Worm (Caenorhabditis elegans) whole organism, L4 larva: Measurements from ENCODE around the gene clec-2.

Experiments used
- F26F4.8 ChIP-seq: fragments of 200-800 bp; sonication (Bioruptor generic); conservative IDR thresholded peaks from 2 replicates; pipeline ENCODE4 v1.3.6; 2022; ENCODE audit warnings: missing genetic modification characterization, missing compliant biosample characterization
- F49E8.2 ChIP-seq: sonication (generic microtip); optimal IDR thresholded peaks from 2 replicates; lab custom pipeline; 2016; ENCODE audit warnings: missing compliant biosample characterization, mild to moderate bottlenecking, missing genetic modification characterization, borderline replicate concordance
- R02D3.7 ChIP-seq: fragments of 150-350 bp; sonication (generic microtip); optimal IDR thresholded peaks from 3 replicates; lab custom pipeline; 2014; ENCODE audit warnings: missing biosample characterization, missing genetic modification characterization
- Y48G9A.11 ChIP-seq: fragments of 200-800 bp; sonication (Bioruptor generic); IDR thresholded peaks from 2 replicates; pipeline ENCODE4 v1.3.6; 2022; ENCODE audit warnings: missing genetic modification reagents, missing genetic modification characterization, missing compliant biosample characterization
- Y5F2A.4 ChIP-seq: fragments of 200-800 bp; sonication (Bioruptor generic); optimal IDR thresholded peaks from 2 replicates; lab custom pipeline; 2018; ENCODE audit warnings: mild to moderate bottlenecking, missing genetic modification characterization, missing compliant biosample characterization
- Y75B8A.6 ChIP-seq: fragments of 200-800 bp; sonication (Bioruptor generic); IDR thresholded peaks from 2 replicates; pipeline ENCODE4 v1.3.6; 2022; ENCODE audit warnings: missing genetic modification reagents, missing genetic modification characterization, missing compliant biosample characterization
- ZK337.2 ChIP-seq: fragments of 200-800 bp; sonication (Bioruptor generic); IDR thresholded peaks from 2 replicates; pipeline ENCODE4 v1.3.6; 2022; ENCODE audit warnings: missing genetic modification reagents, missing genetic modification characterization, missing compliant biosample characterization
- aha-1 ChIP-seq: fragments of 150-350 bp; peaks from one replicate; lab custom pipeline; 2014; ENCODE audit warnings: missing biosample characterization, missing genetic modification characterization
- aly-2 ChIP-seq: sonication (generic microtip); optimal IDR thresholded peaks from 2 replicates; lab custom pipeline; 2018; ENCODE audit warnings: missing biosample characterization, missing genetic modification characterization
- ama-1 ChIP-seq: fragments of 150-350 bp; optimal IDR thresholded peaks from 2 replicates; lab custom pipeline; 2014; ENCODE audit warnings: inconsistent platforms, mixed read lengths
- attf-4 ChIP-seq: sonication (generic microtip); optimal IDR thresholded peaks from 3 replicates; lab custom pipeline; 2017; ENCODE audit warnings: missing biosample characterization, missing genetic modification characterization
- ceh-62 ChIP-seq: sonication (generic microtip); optimal IDR thresholded peaks from 2 replicates; lab custom pipeline; 2017; ENCODE audit warnings: missing biosample characterization, missing genetic modification characterization
- ceh-82 ChIP-seq: sonication (generic microtip); optimal IDR thresholded peaks from 2 replicates; lab custom pipeline; 2017; ENCODE audit warnings: missing biosample characterization, missing genetic modification characterization
- ces-1 ChIP-seq: fragments of 150-350 bp; sonication (generic microtip); optimal IDR thresholded peaks from 4 replicates; lab custom pipeline; 2014; ENCODE audit warnings: missing biosample characterization, missing genetic modification reagents, missing genetic modification characterization
- cey-2 ChIP-seq: sonication (generic microtip); optimal IDR thresholded peaks from 3 replicates; lab custom pipeline; 2017; ENCODE audit warnings: missing genetic modification characterization, mild to moderate bottlenecking, missing compliant biosample characterization, antibody characterized with exemption, borderline replicate concordance; ENCODE audit not compliant: insufficient read depth
- ctbp-1 ChIP-seq: fragments of 200-800 bp; sonication (Bioruptor generic); IDR thresholded peaks from 2 replicates; pipeline ENCODE4 v1.3.6; 2022; ENCODE audit warnings: missing genetic modification reagents, missing genetic modification characterization, missing compliant biosample characterization
- daf-12 ChIP-seq: fragments of 150-350 bp; optimal IDR thresholded peaks from 2 replicates; lab custom pipeline; 2014; ENCODE audit warnings: missing biosample characterization, missing genetic modification reagents, missing genetic modification characterization
- dmd-6 ChIP-seq: fragments of 200-800 bp; sonication (Bioruptor generic); IDR thresholded peaks from 2 replicates; pipeline ENCODE4 v1.3.6; 2022; ENCODE audit warnings: missing genetic modification reagents, missing genetic modification characterization, missing compliant biosample characterization
- dve-1 ChIP-seq: sonication (generic microtip); optimal IDR thresholded peaks from 2 replicates; lab custom pipeline; 2017; ENCODE audit warnings: antibody characterized with exemption, mild to moderate bottlenecking, missing genetic modification characterization, missing compliant biosample characterization; ENCODE audit not compliant: insufficient read depth
- egl-43 ChIP-seq: fragments of 200-800 bp; sonication (Bioruptor generic); IDR thresholded peaks from 2 replicates; pipeline ENCODE4 v1.3.6; 2022; ENCODE audit warnings: missing genetic modification reagents, missing genetic modification characterization, missing compliant biosample characterization
- fos-1 ChIP-seq: fragments of 150-350 bp; optimal IDR thresholded peaks from 2 replicates; lab custom pipeline; 2014; ENCODE audit warnings: missing biosample characterization, missing genetic modification characterization
- gei-8 ChIP-seq: fragments of 200-800 bp; sonication (Bioruptor generic); optimal IDR thresholded peaks from 2 replicates; lab custom pipeline; 2018; ENCODE audit warnings: mild to moderate bottlenecking, missing genetic modification characterization, missing compliant biosample characterization
- hif-1 ChIP-seq, 2 experiments: sonication (generic microtip); optimal IDR thresholded peaks; 2 replicates each; lab custom pipeline; 2016 to 2017; ENCODE audit warnings: missing compliant biosample characterization in 2 of 2, missing genetic modification characterization in 2 of 2, missing genetic modification reagents in 2 of 2, missing genotype in 2 of 2, mild to moderate bottlenecking in 1 of 2
- jun-1 ChIP-seq: fragments of 150-350 bp; optimal IDR thresholded peaks from 2 replicates; lab custom pipeline; 2014; ENCODE audit warnings: missing biosample characterization, missing genetic modification reagents, missing genetic modification characterization
- lim-7 ChIP-seq: fragments of 200-800 bp; sonication (Bioruptor generic); IDR thresholded peaks from 2 replicates; pipeline ENCODE4 v1.3.6; 2022; ENCODE audit warnings: missing genetic modification characterization, missing compliant biosample characterization
- lin-1 ChIP-seq: fragments of 200-800 bp; sonication (Bioruptor generic); IDR thresholded peaks from 2 replicates; pipeline ENCODE4 v1.3.6; 2022; ENCODE audit warnings: missing genetic modification reagents, missing genetic modification characterization, missing compliant biosample characterization
- lin-38 ChIP-seq: fragments of 200-800 bp; sonication (Bioruptor generic); IDR thresholded peaks from 2 replicates; pipeline ENCODE4 v1.3.6; 2022; ENCODE audit warnings: missing genetic modification reagents, missing genetic modification characterization, missing compliant biosample characterization
- lin-39 ChIP-seq: fragments of 150-350 bp; optimal IDR thresholded peaks from 2 replicates; lab custom pipeline; 2014; ENCODE audit warnings: missing biosample characterization, missing genetic modification reagents, missing genetic modification characterization
- lir-3 ChIP-seq: sonication (generic microtip); optimal IDR thresholded peaks from 2 replicates; lab custom pipeline; 2016; ENCODE audit warnings: mild to moderate bottlenecking, missing genetic modification characterization, missing compliant biosample characterization
- madf-9 ChIP-seq: fragments of 200-800 bp; sonication (Bioruptor generic); conservative IDR thresholded peaks from 2 replicates; pipeline ENCODE4 v1.3.6; 2022; ENCODE audit warnings: missing genetic modification reagents, missing genetic modification characterization, missing compliant biosample characterization
- mdt-29 ChIP-seq: fragments of 200-800 bp; sonication (Bioruptor generic); IDR thresholded peaks from 2 replicates; pipeline ENCODE4 v1.3.6; 2022; ENCODE audit warnings: missing genetic modification reagents, missing genetic modification characterization, missing compliant biosample characterization
- mes-2 ChIP-seq: sonication (generic microtip); optimal IDR thresholded peaks from 2 replicates; lab custom pipeline; 2016; ENCODE audit warnings: missing genotype, mild to moderate bottlenecking, missing genetic modification characterization, missing compliant biosample characterization; ENCODE audit not compliant: poor library complexity, severe bottlenecking
- mxl-2 ChIP-seq: fragments of 200-800 bp; sonication (Bioruptor generic); conservative IDR thresholded peaks from 2 replicates; pipeline ENCODE4 v1.3.6; 2022; ENCODE audit warnings: missing genetic modification reagents, missing genetic modification characterization, missing compliant biosample characterization
- mxl-3 ChIP-seq: fragments of 200-800 bp; sonication (Bioruptor generic); optimal IDR thresholded peaks from 2 replicates; lab custom pipeline; 2018; ENCODE audit warnings: mild to moderate bottlenecking, missing genetic modification characterization, missing compliant biosample characterization
- nhr-102 ChIP-seq: sonication (generic microtip); optimal IDR thresholded peaks from 2 replicates; lab custom pipeline; 2016; ENCODE audit warnings: mild to moderate bottlenecking, missing genetic modification characterization, moderate library complexity, missing compliant biosample characterization
- nhr-11 ChIP-seq: fragments of 150-350 bp; optimal IDR thresholded peaks from 2 replicates; lab custom pipeline; 2014; ENCODE audit warnings: missing biosample characterization, missing genetic modification characterization
- nhr-25 ChIP-seq: sonication (generic microtip); optimal IDR thresholded peaks from 2 replicates; lab custom pipeline; 2017; ENCODE audit warnings: missing genetic modification characterization, mild to moderate bottlenecking, missing compliant biosample characterization, antibody characterized with exemption, moderate library complexity, borderline replicate concordance; ENCODE audit not compliant: insufficient read depth
- nhr-28 ChIP-seq: fragments of 150-350 bp; optimal IDR thresholded peaks from 2 replicates; lab custom pipeline; 2014; ENCODE audit warnings: missing biosample characterization, missing genetic modification characterization
- nhr-41 ChIP-seq: fragments of 200-800 bp; sonication (Bioruptor generic); IDR thresholded peaks from 2 replicates; pipeline ENCODE4 v1.3.6; 2022; ENCODE audit warnings: missing genetic modification reagents, missing genetic modification characterization, missing compliant biosample characterization
- nhr-48 ChIP-seq: sonication (generic microtip); optimal IDR thresholded peaks from 2 replicates; lab custom pipeline; 2016; ENCODE audit warnings: mild to moderate bottlenecking, missing genetic modification characterization, missing compliant biosample characterization
- nhr-76 ChIP-seq: fragments of 150-350 bp; optimal IDR thresholded peaks from 2 replicates; lab custom pipeline; 2014; ENCODE audit warnings: missing biosample characterization, missing genetic modification characterization
- nhr-77 ChIP-seq: fragments of 150-350 bp; optimal IDR thresholded peaks from 2 replicates; lab custom pipeline; 2014; ENCODE audit warnings: missing biosample characterization, missing genetic modification characterization
- pqm-1 ChIP-seq: sonication (generic microtip); optimal IDR thresholded peaks from 2 replicates; lab custom pipeline; 2017; ENCODE audit warnings: missing biosample characterization, missing genetic modification characterization
- sdz-12 ChIP-seq: fragments of 200-800 bp; sonication (Bioruptor generic); optimal IDR thresholded peaks from 2 replicates; lab custom pipeline; 2018; ENCODE audit warnings: mild to moderate bottlenecking, missing genetic modification characterization, missing compliant biosample characterization
- set-16 ChIP-seq: fragments of 200-800 bp; sonication (Bioruptor generic); IDR thresholded peaks from 2 replicates; pipeline ENCODE4 v1.3.6; 2022; ENCODE audit warnings: missing genetic modification reagents, missing genetic modification characterization, missing compliant biosample characterization
- snpc-4 ChIP-seq: fragments of 150-350 bp; optimal IDR thresholded peaks from 2 replicates; lab custom pipeline; 2014; ENCODE audit warnings: missing biosample characterization, missing genetic modification characterization
- tag-97 ChIP-seq: fragments of 200-800 bp; sonication (Bioruptor generic); IDR thresholded peaks from 2 replicates; pipeline ENCODE4 v1.3.6; 2022; ENCODE audit warnings: missing genetic modification characterization, missing compliant biosample characterization
- unc-62 ChIP-seq, 3 experiments: fragments of 150-350 bp in 1 of 3; sonication (generic microtip); optimal IDR thresholded peaks in 2 of 3; peaks in 1 of 3; 1 replicate in 1 of 3; 2 replicates in 2 of 3; lab custom pipeline; 2014 to 2017; ENCODE audit warnings: missing biosample characterization in 3 of 3, missing genetic modification characterization in 3 of 3, missing genetic modification reagents in 3 of 3, missing genotype in 1 of 3
- zfp-2 ChIP-seq: sonication (generic microtip); optimal IDR thresholded peaks from 2 replicates; lab custom pipeline; 2016; ENCODE audit warnings: mild to moderate bottlenecking, missing genetic modification characterization, missing compliant biosample characterization
- ztf-11 ChIP-seq: fragments of 150-350 bp; optimal IDR thresholded peaks from 2 replicates; lab custom pipeline; 2014; ENCODE audit warnings: missing biosample characterization, missing genetic modification characterization

The clec-2 gene

ce11 chrII:2973940-2974402 lies 49.3 kb downstream of the clec-2 start (continued):
- TF ChIP-seq hif-1 (tag; optimal IDR thresholded peaks at IDR 0.05; lab: Kevin White, UChicago) = peak in 1 of 2 experiments; percentile 85
- no peak for TF ChIP-seq ceh-82 (tag; lab: Kevin White, UChicago)
- TF ChIP-seq ceh-62 (tag; lab: Kevin White, UChicago) = no peak
- TF ChIP-seq nhr-25 (tag; lab: Kevin White, UChicago) = peak; percentile 93
- peak; percentile 41 for TF ChIP-seq ama-1
- TF ChIP-seq aha-1 (tag; lab: Kevin White, UChicago) = peak; percentile 99
- peak; percentile 59 for TF ChIP-seq nhr-76 (tag; lab: Kevin White, UChicago)
- peak; percentile 86 for TF ChIP-seq nhr-28 (tag; lab: Kevin White, UChicago)
- TF ChIP-seq egl-43 (GFP tag; lab: Robert Waterston, UW) = peak; percentile 96
- 0 out of 2 replicates have a peak, but pooled peaks have one; percentile 6 for TF ChIP-seq ZK337.2 (GFP tag; lab: Robert Waterston, UW)
- TF ChIP-seq nhr-48 (tag; lab: Kevin White, UChicago) = peak; percentile 89
- TF ChIP-seq tag-97 (GFP tag; lab: Robert Waterston, UW) = peak; percentile 81; the same call in 1 of the 2 replicates
- peak; percentile 98 for TF ChIP-seq ctbp-1 (GFP tag; lab: Robert Waterston, UW)
- TF ChIP-seq F26F4.8 (GFP tag; lab: Robert Waterston, UW) = no peak
- no peak for TF ChIP-seq aly-2 (tag; lab: Kevin White, UChicago)
- peak; percentile 100 for TF ChIP-seq set-16
- no peak for TF ChIP-seq lin-39 (tag; lab: Kevin White, UChicago)
- no peak for TF ChIP-seq zfp-2
- peak; percentile 98 for TF ChIP-seq mxl-3
- peak; percentile 85 for TF ChIP-seq mxl-2
- peak; percentile 97 for TF ChIP-seq lin-1 (GFP tag; lab: Robert Waterston, UW)
- TF ChIP-seq Y48G9A.11 (GFP tag; lab: Robert Waterston, UW) = no peak
- TF ChIP-seq snpc-4 = no peak
- TF ChIP-seq nhr-11 (tag; lab: Kevin White, UChicago) = peak; percentile 90
- no peak for TF ChIP-seq R02D3.7
- TF ChIP-seq jun-1 (tag; lab: Kevin White, UChicago) = peak; percentile 91
- TF ChIP-seq daf-12 = no peak
- no peak for TF ChIP-seq lir-3 (tag; lab: Kevin White, UChicago)
- TF ChIP-seq lim-7 = peak; percentile 63; the same call in 1 of the 2 replicates
- TF ChIP-seq dve-1 = peak; percentile 98
- peak; percentile 31 for TF ChIP-seq pqm-1 (tag; lab: Kevin White, UChicago)
- no peak for TF ChIP-seq cey-2 (tag; lab: Kevin White, UChicago)
- TF ChIP-seq sdz-12 (GFP tag; lab: Kevin White, UChicago) = peak; percentile 77
- TF ChIP-seq ces-1 (GFP tag; lab: Kevin White, UChicago) = peak; percentile 35
- peak; percentile 80 for TF ChIP-seq lin-38 (GFP tag; lab: Robert Waterston, UW)
- no peak for TF ChIP-seq ztf-11
- TF ChIP-seq F49E8.2 (tag; lab: Kevin White, UChicago) = no peak
- TF ChIP-seq dmd-6 (GFP tag; lab: Robert Waterston, UW) = peak; percentile 100
- TF ChIP-seq gei-8 (GFP tag; lab: Kevin White, UChicago) = peak; percentile 98
- TF ChIP-seq nhr-77 = peak; percentile 87
- TF ChIP-seq Y75B8A.6 (GFP tag; lab: Robert Waterston, UW) = peak; percentile 89
- peak; percentile 76 for TF ChIP-seq mes-2
- TF ChIP-seq fos-1 (tag; lab: Kevin White, UChicago) = peak; percentile 74
- TF ChIP-seq mdt-29 (GFP tag; lab: Robert Waterston, UW) = peak; percentile 95
- TF ChIP-seq Y5F2A.4 (GFP tag; lab: Kevin White, UChicago) = peak; percentile 46
- TF ChIP-seq nhr-41 (GFP tag; lab: Robert Waterston, UW) = peak; percentile 97
- TF ChIP-seq nhr-102 (tag; lab: Kevin White, UChicago) = peak; percentile 86
- TF ChIP-seq unc-62 (GFP tag; optimal IDR thresholded peaks at IDR 0.05 in 1 of 2; lab: Kevin White, UChicago) = peak in 1 of 2 experiments; percentile 49
- no peak for TF ChIP-seq unc-62 (tag; optimal IDR thresholded peaks at IDR 0.05; lab: Kevin White, UChicago)
- TF ChIP-seq attf-4 (tag; lab: Kevin White, UChicago) = no peak
- TF ChIP-seq madf-9 (GFP tag; lab: Robert Waterston, UW) = peak; percentile 94
